Worm (Caenorhabditis elegans): ENCODE measurements around the gene F09F9.1.

Gene F09F9.1

DNA sequence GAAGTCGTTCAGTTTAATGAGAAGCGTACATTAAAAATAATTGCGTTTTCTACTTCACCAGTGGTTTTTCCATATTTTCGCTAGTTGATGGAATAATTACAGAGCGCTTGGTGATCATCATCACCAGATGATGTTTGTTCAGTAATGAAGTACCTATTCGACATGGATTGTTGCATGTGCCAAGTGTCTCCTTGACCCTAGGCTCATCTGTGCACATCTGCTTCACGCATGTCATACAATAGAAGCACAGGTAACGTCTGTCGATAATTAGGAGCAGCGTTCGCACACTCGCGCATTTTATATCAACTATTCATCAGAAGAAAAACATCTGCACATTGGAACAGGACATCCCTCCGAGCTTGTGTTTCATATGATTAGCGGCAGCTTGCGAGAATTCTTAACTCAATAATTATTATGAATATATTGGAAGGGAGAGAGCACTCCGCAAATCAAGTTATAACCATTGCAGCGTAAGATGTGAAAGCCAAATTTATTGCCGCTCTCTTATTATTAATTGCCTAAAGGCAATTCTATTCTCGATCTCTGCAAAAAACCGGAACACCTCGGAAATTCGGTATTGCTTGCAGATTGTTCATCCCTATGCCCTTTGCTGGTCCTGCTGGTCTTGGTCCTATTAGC lies 10.2 kb downstream of the F09F9.1 start:
- TF ChIP-seq madf-9 (GFP tag; conservative IDR thresholded peaks at IDR 0.05) (no peak), hlh-30 (tag; optimal IDR thresholded peaks at IDR 0.05; ENCODE audit: insufficient read depth) (no peak), jun-1 (tag; optimal IDR thresholded peaks at IDR 0.05) (no peak), snpc-1.2 (GFP tag; IDR thresholded peaks at IDR 0.05) (no peak), lin-38 (GFP tag; IDR thresholded peaks at IDR 0.05) (no peak), zfp-3 (GFP tag; conservative IDR thresholded peaks at IDR 0.05) (no peak), set-16 (GFP tag; IDR thresholded peaks at IDR 0.05) (no peak), unc-39 (tag; optimal IDR thresholded peaks at IDR 0.05) (no peak), pqm-1 (tag; optimal IDR thresholded peaks at IDR 0.05) (no peak), lin-15B (tag; optimal IDR thresholded peaks at IDR 0.05) (no peak), nhr-237 (tag; optimal IDR thresholded peaks at IDR 0.05) (no peak), R02D3.7 (tag; optimal IDR thresholded peaks at IDR 0.05) (no peak), zip-2 (tag; optimal IDR thresholded peaks at IDR 0.05) (no peak), skn-1 (tag; optimal IDR thresholded peaks at IDR 0.05) (no peak), D1046.2 (GFP tag; IDR thresholded peaks at IDR 0.05) (no peak)

- TF ChIP-seq F49E8.2 (tag; optimal IDR thresholded peaks at IDR 0.05; ENCODE audit: borderline replicate concordance) (no peak), unc-62 (GFP tag; optimal IDR thresholded peaks at IDR 0.05 in 1 of 2) (peak in 1 of 2 experiments; percentile 25), unc-62 (tag; optimal IDR thresholded peaks at IDR 0.05) (no peak), lin-39 (tag; optimal IDR thresholded peaks at IDR 0.05) (no peak), lsy-2 (tag; optimal IDR thresholded peaks at IDR 0.05) (no peak), nhr-42 (GFP tag; IDR thresholded peaks at IDR 0.05) (no peak), nhr-11 (tag; optimal IDR thresholded peaks at IDR 0.05) (no peak), mes-2 (tag; optimal IDR thresholded peaks at IDR 0.05; ENCODE audit: poor library complexity, severe bottlenecking) (no peak)
Observed at ce11 chrX:4128684-4129083, 13.6 kb downstream of the F09F9.1 start.

DNA sequence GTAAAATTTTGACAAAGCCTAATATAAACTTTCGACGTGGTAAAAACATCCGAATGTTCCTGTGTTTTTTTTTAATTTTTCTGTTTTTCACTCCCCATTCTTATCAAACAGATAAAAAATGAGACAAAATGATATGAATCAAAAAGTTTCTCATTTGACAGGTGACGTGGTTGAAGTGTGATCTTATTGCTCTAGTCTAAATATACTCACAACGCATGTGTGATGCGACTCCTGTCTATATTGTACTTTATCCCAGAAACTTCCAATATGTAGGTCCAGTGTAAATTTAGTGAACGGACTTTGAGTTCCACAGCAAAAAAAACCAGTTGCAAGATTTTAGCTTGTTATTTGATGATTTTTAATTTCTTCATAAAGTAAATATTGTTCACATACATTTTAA lies 16.2 kb downstream of the F09F9.1 start:
- peak; percentile 11 for TF ChIP-seq hlh-11 (tag; optimal IDR thresholded peaks at IDR 0.05)
- no peak for TF ChIP-seq mdt-29 (GFP tag; IDR thresholded peaks at IDR 0.05)
- peak; percentile 25 for TF ChIP-seq hlh-30 (tag; optimal IDR thresholded peaks at IDR 0.05; ENCODE audit: insufficient read depth)
- TF ChIP-seq hif-1 (tag; optimal IDR thresholded peaks at IDR 0.05), result peak in 1 of 2 experiments; percentile 3
- TF ChIP-seq hmg-1.1 (GFP tag; IDR thresholded peaks at IDR 0.05), result no peak

- TF ChIP-seq zfp-3 (GFP tag; conservative IDR thresholded peaks at IDR 0.05) (no peak), tag-97 (GFP tag; IDR thresholded peaks at IDR 0.05) (no peak), sdz-12 (GFP tag; optimal IDR thresholded peaks at IDR 0.05) (no peak), ces-1 (GFP tag; optimal IDR thresholded peaks at IDR 0.05) (no peak), lin-15B (tag; optimal IDR thresholded peaks at IDR 0.05) (no peak), R02D3.7 (tag; optimal IDR thresholded peaks at IDR 0.05) (no peak), hlh-30 (tag; optimal IDR thresholded peaks at IDR 0.05; ENCODE audit: insufficient read depth) (peak; percentile 87), D1046.2 (GFP tag; IDR thresholded peaks at IDR 0.05) (no peak), madf-9 (GFP tag; conservative IDR thresholded peaks at IDR 0.05) (no peak), ceh-28 (tag; optimal IDR thresholded peaks at IDR 0.05) (no peak), Y48G9A.11 (GFP tag; IDR thresholded peaks at IDR 0.05) (no peak), ceh-62 (tag; optimal IDR thresholded peaks at IDR 0.05) (no peak), ztf-7 (tag; optimal IDR thresholded peaks at IDR 0.05) (no peak), tra-1 (GFP tag; IDR thresholded peaks at IDR 0.05) (0 out of 2 replicates have a peak, but pooled peaks have one; percentile 25), daf-12 (tag; optimal IDR thresholded peaks at IDR 0.05) (no peak), snpc-1.2 (GFP tag; IDR thresholded peaks at IDR 0.05) (no peak), nhr-41 (GFP tag; IDR thresholded peaks at IDR 0.05) (no peak), F37D6.2 (tag; optimal IDR thresholded peaks at IDR 0.05) (no peak), pqm-1 (tag; optimal IDR thresholded peaks at IDR 0.05) (no peak), dve-1 (tag; optimal IDR thresholded peaks at IDR 0.05; ENCODE audit: insufficient read depth) (peak; percentile 20), ceh-20 (GFP tag; IDR thresholded peaks at IDR 0.05) (peak; percentile 48; the same call in 1 of the 2 replicates), ceh-44 (GFP tag; IDR thresholded peaks at IDR 0.05) (no peak), egl-27 (tag; optimal IDR thresholded peaks at IDR 0.05) (no peak), madf-5 (GFP tag; IDR thresholded peaks at IDR 0.05) (no peak), attf-4 (tag; optimal IDR thresholded peaks at IDR 0.05) (no peak), nhr-76 (tag; optimal IDR thresholded peaks at IDR 0.05) (no peak), T26A8.4 (GFP tag; IDR thresholded peaks at IDR 0.05) (no peak)
Observed at ce11 chrX:4132243-4132642, 17.1 kb downstream of the F09F9.1 start.

All from whole organism, L4 larva.